Fruit fly (Drosophila melanogaster): ENCODE results near the gene NdufA3.

Gene NdufA3

DNA sequence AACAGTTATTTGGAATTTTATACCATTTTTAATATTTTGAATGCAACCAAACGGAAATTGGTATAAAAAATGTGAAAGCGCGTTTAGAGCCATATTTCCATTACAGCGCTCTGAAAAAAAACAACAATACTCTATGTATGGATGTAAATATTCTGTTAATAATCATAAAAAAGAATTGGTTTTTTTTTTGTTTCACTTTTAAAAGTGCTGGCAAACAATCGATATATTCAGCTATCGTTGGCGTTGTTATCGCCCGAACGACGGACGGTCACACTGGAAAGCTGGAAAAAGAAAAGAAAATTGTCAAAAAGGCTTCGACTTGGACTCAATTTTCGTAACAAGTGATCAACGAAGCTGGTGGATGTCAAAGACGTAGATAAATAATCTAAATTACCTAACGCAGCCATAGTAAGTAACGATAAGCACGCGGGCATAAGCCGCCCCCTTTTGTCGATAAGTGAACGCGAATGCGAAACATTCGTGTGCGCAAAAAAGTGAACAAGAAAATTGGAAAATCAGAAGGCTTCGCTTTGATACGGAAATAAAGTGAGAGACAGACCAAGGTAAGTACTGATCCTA lies 17.5 kb downstream of the NdufA3 start, which contains the start of gene CG7065:
Gene CG7065 (plus strand): TSS at position 270 of the 579 bp plus-strand sequence.
- no peak for TF ChIP-seq pan (optimal IDR thresholded peaks at IDR 0.05)
- TF ChIP-seq EcR (GFP tag; optimal IDR thresholded peaks at IDR 0.05) = no peak
- TF ChIP-seq CG8478 (optimal IDR thresholded peaks at IDR 0.05) = no peak
- TF ChIP-seq usp (GFP tag; optimal IDR thresholded peaks at IDR 0.05) = no peak
- TF ChIP-seq Dll (optimal IDR thresholded peaks at IDR 0.05) = no peak
- TF ChIP-seq psq (optimal IDR thresholded peaks at IDR 0.05) = no peak

DNA sequence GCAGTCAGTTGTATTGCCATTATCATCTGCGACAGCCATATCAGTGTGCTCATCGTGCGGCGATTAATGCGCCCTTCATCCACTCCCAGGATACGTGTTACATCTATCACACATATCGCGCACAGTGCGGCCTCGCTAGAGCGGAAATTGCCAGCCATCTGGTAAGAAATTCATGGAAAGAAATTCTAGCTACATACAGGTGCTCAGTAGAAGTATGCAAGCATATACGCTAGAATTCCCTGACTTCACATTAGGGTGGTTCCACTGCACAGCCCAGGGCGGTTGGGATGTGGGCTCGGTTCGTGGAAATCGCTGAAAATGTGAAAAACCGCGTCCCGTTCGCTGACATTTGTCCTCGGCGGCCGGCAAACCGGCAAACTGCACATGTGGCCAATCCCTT lies 18.6 kb downstream of the NdufA3 start:
- TF ChIP-seq Dll (optimal IDR thresholded peaks at IDR 0.05) (no peak), pan (optimal IDR thresholded peaks at IDR 0.05) (no peak), CG8478 (optimal IDR thresholded peaks at IDR 0.05) (no peak), usp (GFP tag; optimal IDR thresholded peaks at IDR 0.05) (no peak), psq (optimal IDR thresholded peaks at IDR 0.05) (no peak), EcR (GFP tag; optimal IDR thresholded peaks at IDR 0.05) (no peak)

DNA sequence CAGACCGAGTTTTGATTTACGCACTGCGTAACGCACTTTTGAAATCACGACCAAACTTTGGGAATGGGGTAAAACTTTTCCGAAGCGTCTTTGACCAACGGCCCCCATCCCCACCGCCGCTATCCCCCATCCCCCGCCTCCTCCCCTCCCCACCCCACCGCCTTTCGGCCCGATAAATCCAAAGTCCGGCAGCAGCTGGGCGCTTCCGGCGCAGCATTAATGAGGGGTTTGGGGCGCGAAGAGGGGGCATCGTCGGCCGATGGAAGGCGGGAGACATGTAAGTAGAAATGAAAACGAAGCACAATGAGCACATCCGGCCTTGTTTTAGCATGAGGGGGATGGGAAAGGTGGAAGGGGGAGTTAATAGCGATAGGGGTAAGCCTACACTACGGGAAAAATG lies 20.7 kb downstream of the NdufA3 start:
- no peak for TF ChIP-seq pan (optimal IDR thresholded peaks at IDR 0.05)
- no peak for TF ChIP-seq CG8478 (optimal IDR thresholded peaks at IDR 0.05)
- no peak for TF ChIP-seq EcR (GFP tag; optimal IDR thresholded peaks at IDR 0.05)
- no peak for TF ChIP-seq Dll (optimal IDR thresholded peaks at IDR 0.05)
- no peak for TF ChIP-seq psq (optimal IDR thresholded peaks at IDR 0.05)
- TF ChIP-seq usp (GFP tag; optimal IDR thresholded peaks at IDR 0.05) = no peak

DNA sequence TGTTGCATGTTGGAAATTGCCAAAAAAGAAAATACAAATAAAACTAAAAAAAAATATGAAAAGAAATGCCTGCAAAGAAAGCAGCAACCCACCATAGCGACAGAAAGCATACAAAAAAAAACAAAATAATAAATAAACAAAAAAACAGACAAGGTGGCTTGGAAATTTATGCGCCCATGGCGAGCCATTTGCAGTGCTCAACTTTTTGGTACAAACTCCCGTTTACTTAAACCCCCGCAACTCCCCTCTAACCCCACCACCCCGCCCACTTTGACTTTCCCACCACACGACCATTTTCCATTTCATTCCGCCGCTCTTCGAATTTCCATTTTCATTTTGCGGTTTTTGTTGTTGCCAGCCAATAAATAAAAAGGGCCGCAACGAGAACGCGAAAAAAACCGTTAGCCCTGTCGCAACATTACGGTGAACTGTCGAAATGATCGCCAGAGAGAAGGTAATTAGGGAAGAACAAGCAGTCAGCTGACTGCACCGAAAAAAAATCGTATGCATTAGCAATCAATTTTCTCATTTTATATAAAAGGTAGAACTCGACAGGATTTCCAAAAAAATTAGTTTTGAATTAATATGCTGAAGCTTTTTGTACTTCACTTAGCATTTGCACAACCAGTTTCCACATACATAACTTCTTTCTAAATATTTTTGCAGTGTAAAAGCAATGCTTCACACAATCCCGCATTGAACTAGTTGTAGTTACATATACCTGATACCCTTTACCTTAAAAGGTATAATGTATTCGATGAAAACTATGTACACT lies 22.9 kb downstream of the NdufA3 start:
- TF ChIP-seq pan (optimal IDR thresholded peaks at IDR 0.05) (no peak), psq (optimal IDR thresholded peaks at IDR 0.05) (no peak), Dll (optimal IDR thresholded peaks at IDR 0.05) (no peak), CG8478 (optimal IDR thresholded peaks at IDR 0.05) (no peak), EcR (GFP tag; optimal IDR thresholded peaks at IDR 0.05) (no peak)

DNA sequence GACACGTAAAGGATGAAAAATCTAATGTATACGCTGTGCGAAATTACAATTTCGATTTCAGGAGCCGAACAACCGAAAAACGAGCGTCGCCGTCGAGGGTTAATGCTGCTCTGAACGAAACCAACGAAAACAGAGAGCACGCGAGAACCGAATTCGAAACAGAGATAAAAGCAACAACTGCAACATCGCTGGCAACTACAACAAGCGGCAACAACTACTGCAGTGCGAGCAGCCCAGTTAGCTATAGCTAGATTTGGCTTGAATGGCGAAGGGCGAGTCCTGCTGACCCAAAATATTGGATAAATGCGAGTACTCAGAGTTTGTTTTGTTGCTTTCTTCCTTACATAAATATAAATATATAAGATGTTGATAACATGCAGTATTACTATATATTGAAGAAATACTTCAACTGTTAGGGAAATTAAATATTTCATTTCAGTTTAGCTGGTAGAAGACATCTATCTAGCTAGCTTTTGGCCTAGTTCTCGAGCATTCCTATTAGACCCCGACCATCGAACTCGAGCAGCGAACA lies 24.9 kb downstream of the NdufA3 start, which contains the start of gene fend:
Gene fend (minus strand): TSS at position 178 of the 532 bp plus-strand sequence.
- TF ChIP-seq usp (GFP tag; optimal IDR thresholded peaks at IDR 0.05) (no peak), CG8478 (optimal IDR thresholded peaks at IDR 0.05) (no peak), Dll (optimal IDR thresholded peaks at IDR 0.05) (no peak), pan (optimal IDR thresholded peaks at IDR 0.05) (no peak), psq (optimal IDR thresholded peaks at IDR 0.05) (no peak), EcR (GFP tag; optimal IDR thresholded peaks at IDR 0.05) (no peak)

DNA sequence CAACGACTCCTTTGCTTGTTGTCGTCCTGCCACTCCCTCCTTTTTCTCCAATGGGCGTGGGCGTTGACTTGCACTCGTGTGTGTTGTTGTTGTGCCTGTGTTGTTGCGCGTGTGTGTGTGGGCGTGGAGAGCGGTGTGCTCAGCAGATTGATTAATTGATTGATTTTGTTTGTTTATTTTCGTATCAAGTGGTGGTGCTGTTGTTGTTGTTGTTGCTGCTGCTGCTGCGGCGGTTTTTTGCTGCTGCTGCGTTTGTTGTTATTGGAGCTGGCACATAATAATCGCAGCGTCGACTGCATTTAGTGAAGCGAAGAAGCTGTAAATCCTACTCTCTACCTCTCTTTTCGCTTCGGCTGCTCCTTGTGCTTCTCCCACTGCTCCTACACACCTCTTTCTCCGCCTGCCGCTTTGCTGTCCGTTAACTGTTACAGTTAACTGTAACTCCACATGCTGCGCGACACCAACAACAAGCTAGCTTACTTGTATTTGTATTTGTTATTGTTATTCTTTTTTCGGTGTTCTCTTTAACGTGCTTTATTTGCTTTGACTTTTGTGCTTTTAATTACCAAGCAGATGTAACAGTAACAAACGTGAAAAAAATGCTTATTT lies 25.5 kb downstream of the NdufA3 start:
- TF ChIP-seq pan (optimal IDR thresholded peaks at IDR 0.05) (no peak), CG8478 (optimal IDR thresholded peaks at IDR 0.05) (no peak), usp (GFP tag; optimal IDR thresholded peaks at IDR 0.05) (no peak), psq (optimal IDR thresholded peaks at IDR 0.05) (no peak), EcR (GFP tag; optimal IDR thresholded peaks at IDR 0.05) (no peak)

DNA sequence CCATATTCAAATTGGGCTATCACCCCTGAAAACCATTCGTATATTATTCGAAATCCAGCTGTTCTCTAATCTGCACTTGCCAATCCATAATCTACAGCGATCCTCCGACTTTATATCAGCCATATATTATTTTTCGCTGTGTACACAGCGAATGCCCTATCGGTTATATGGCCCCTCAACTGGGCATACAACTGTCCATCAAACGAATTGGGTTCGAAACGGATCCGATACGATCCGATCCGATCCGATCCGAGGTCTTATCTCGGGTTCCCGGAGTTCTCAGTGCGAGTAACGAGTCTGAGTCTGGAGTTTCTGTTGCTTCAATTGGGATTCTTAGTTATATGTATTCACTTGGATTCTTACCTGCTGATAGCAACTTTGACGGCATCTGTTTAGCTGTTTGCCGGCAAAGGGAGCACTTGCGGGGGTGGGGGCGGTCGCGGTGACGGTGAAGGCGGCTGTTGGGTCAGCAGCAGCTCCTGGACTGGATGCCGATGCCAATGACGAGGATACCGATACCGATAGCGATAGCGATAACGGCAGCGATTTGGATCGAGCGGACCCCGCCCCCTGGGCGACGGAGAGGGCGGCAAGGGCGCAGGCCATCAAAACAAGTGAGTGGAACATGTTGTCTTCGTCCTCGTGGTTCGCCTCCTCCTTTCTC lies 26.1 kb downstream of the NdufA3 start:
- TF ChIP-seq pan (optimal IDR thresholded peaks at IDR 0.05) (no peak), Dll (optimal IDR thresholded peaks at IDR 0.05) (no peak), CG8478 (optimal IDR thresholded peaks at IDR 0.05) (no peak), psq (optimal IDR thresholded peaks at IDR 0.05) (no peak), usp (GFP tag; optimal IDR thresholded peaks at IDR 0.05) (no peak), EcR (GFP tag; optimal IDR thresholded peaks at IDR 0.05) (no peak)

DNA sequence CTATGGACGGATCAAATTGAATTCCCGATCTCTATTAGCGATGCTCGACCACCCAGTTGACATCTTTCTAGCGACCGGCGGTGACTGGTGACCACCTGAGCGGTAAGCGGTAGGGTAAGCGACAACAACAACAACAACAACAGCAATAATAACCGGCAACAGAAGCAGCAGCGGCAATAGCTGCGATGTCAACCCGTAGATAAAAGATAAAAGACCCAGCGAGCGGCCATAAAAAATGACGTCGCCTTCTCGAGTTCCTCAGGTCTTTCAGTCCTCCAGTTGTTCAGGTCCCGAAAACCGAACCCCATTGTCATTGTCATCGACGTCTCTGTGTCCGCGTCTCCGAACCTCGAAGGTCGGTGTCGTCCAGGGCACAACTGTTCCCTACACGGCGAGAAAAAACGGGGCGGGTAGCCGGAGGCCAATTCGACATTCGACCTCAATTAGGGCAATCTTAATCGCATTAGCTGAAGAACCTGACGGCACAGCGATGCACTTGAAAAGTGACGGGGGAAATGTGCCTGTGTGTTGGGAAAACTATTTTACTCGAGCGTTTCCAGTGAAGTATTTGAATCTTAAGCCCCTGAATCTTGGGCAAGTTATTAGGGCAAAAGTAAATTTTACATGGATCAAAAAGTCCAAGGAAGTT lies 27.1 kb downstream of the NdufA3 start:
- no peak for TF ChIP-seq CG8478 (optimal IDR thresholded peaks at IDR 0.05)
- no peak for TF ChIP-seq usp (GFP tag; optimal IDR thresholded peaks at IDR 0.05)
- TF ChIP-seq Dll (optimal IDR thresholded peaks at IDR 0.05) = no peak
- TF ChIP-seq pan (optimal IDR thresholded peaks at IDR 0.05) = no peak
- TF ChIP-seq EcR (GFP tag; optimal IDR thresholded peaks at IDR 0.05) = no peak
- no peak for TF ChIP-seq psq (optimal IDR thresholded peaks at IDR 0.05)

DNA sequence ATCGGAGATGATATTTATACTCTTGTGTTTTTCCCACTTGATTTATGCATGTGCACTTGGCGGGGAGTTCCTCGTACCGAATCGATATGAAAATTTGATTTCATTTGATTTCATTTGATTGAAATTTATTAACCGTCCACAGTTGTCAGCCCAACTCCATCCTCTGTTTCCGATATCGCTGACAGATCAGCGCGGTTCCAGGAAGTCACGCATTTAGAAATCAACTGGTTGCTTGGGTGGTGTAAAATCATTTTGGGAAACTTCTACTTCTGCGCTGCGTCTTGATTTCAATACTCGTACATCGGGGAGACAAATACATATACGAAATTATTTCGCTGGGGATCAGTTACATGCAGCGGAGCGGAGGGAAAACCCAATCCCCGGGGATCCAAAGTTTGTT lies 28.3 kb downstream of the NdufA3 start:
- TF ChIP-seq pan (optimal IDR thresholded peaks at IDR 0.05) (no peak), usp (GFP tag; optimal IDR thresholded peaks at IDR 0.05) (no peak), Dll (optimal IDR thresholded peaks at IDR 0.05) (no peak), psq (optimal IDR thresholded peaks at IDR 0.05) (no peak), CG8478 (optimal IDR thresholded peaks at IDR 0.05) (no peak), EcR (GFP tag; optimal IDR thresholded peaks at IDR 0.05) (no peak)

DNA sequence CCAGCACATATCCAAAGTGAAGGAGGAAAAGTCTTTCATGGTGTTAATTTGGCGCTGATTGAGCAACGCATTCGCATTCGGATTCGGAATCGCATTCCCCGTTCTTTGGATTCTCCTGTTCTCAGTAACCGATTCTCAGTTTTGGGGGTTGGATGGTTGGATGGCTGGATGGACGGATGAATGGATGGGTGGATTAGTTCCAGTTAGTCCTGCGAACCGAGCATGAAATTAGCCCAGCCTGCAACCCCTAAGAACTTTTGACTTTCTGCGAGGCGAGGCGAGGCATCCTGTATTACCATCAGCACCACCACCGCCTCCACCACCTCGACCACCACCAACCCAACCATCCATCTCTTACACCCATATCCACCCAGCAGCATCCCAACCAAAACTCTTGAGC lies 29.6 kb downstream of the NdufA3 start:
- TF ChIP-seq EcR (GFP tag; optimal IDR thresholded peaks at IDR 0.05) (no peak), psq (optimal IDR thresholded peaks at IDR 0.05) (no peak), pan (optimal IDR thresholded peaks at IDR 0.05) (no peak), usp (GFP tag; optimal IDR thresholded peaks at IDR 0.05) (no peak), CG8478 (optimal IDR thresholded peaks at IDR 0.05) (no peak), Dll (optimal IDR thresholded peaks at IDR 0.05) (no peak)

DNA sequence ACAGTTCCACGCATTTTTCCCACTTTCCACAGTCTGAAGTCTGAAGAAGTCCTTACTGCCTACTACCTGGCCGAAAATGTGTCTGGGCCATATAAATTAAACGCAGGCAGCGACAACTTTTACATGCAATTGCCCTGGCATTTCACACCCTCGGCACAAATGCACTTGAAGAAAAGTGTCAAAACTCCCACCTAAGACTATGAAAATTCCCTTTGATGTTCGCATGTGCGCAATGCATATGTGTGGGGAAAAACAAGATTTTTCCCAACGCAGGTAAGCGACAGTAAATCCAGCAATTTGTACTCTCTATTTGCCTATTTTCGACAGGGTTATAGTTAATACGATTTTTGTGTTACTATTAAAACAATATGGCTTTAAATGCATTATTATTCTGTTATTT lies 30.4 kb downstream of the NdufA3 start:
- TF ChIP-seq usp (GFP tag; optimal IDR thresholded peaks at IDR 0.05) = no peak
- TF ChIP-seq EcR (GFP tag; optimal IDR thresholded peaks at IDR 0.05) = no peak
- TF ChIP-seq pan (optimal IDR thresholded peaks at IDR 0.05) = no peak
- TF ChIP-seq CG8478 (optimal IDR thresholded peaks at IDR 0.05) = no peak
- TF ChIP-seq Dll (optimal IDR thresholded peaks at IDR 0.05) = no peak

Measured in whole organism.